Worm (Caenorhabditis elegans) whole organism, L4 larva: ENCODE data around the gene C13A2.12.

Source experiments
- Y5F2A.4 ChIP-seq: fragments of 200-800 bp; sonication (Bioruptor generic); optimal IDR thresholded peaks from 2 replicates; lab custom pipeline; 2018; ENCODE audit warnings: mild to moderate bottlenecking, missing genetic modification characterization, missing compliant biosample characterization
- Y75B8A.6 ChIP-seq: fragments of 200-800 bp; sonication (Bioruptor generic); IDR thresholded peaks from 2 replicates; pipeline ENCODE4 v1.3.6; 2022; ENCODE audit warnings: missing genetic modification reagents, missing genetic modification characterization, missing compliant biosample characterization
- ZK546.5 ChIP-seq, 2 experiments: sonication (generic microtip); optimal IDR thresholded peaks; 2 replicates each; lab custom pipeline; 2017; ENCODE audit warnings: missing biosample characterization in 2 of 2, missing genetic modification characterization in 2 of 2
- aha-1 ChIP-seq: fragments of 150-350 bp; peaks from one replicate; lab custom pipeline; 2014; ENCODE audit warnings: missing biosample characterization, missing genetic modification characterization
- ama-1 ChIP-seq: fragments of 150-350 bp; optimal IDR thresholded peaks from 2 replicates; lab custom pipeline; 2014; ENCODE audit warnings: inconsistent platforms, mixed read lengths
- arid-1 ChIP-seq: fragments of 200-800 bp; sonication (Bioruptor generic); conservative IDR thresholded peaks from 2 replicates; pipeline ENCODE4 v1.3.6; 2022; ENCODE audit warnings: missing genetic modification reagents, missing genetic modification characterization, missing compliant biosample characterization
- ceh-32 ChIP-seq: sonication (generic microtip); optimal IDR thresholded peaks from 2 replicates; lab custom pipeline; 2016; ENCODE audit warnings: mild to moderate bottlenecking, missing genetic modification characterization, missing compliant biosample characterization; ENCODE audit not compliant: poor library complexity
- ceh-62 ChIP-seq: sonication (generic microtip); optimal IDR thresholded peaks from 2 replicates; lab custom pipeline; 2017; ENCODE audit warnings: missing biosample characterization, missing genetic modification characterization
- ceh-82 ChIP-seq: sonication (generic microtip); optimal IDR thresholded peaks from 2 replicates; lab custom pipeline; 2017; ENCODE audit warnings: missing biosample characterization, missing genetic modification characterization
- ctbp-1 ChIP-seq: fragments of 200-800 bp; sonication (Bioruptor generic); IDR thresholded peaks from 2 replicates; pipeline ENCODE4 v1.3.6; 2022; ENCODE audit warnings: missing genetic modification reagents, missing genetic modification characterization, missing compliant biosample characterization
- daf-12 ChIP-seq: fragments of 150-350 bp; optimal IDR thresholded peaks from 2 replicates; lab custom pipeline; 2014; ENCODE audit warnings: missing biosample characterization, missing genetic modification reagents, missing genetic modification characterization
- daf-16 ChIP-seq, 3 experiments: sonication (generic microtip); optimal IDR thresholded peaks; 2 replicates each; lab custom pipeline; 2016 to 2017; ENCODE audit warnings: missing genetic modification characterization in 3 of 3, missing genetic modification reagents in 3 of 3, mild to moderate bottlenecking in 2 of 3, missing compliant biosample characterization in 2 of 3, missing biosample characterization in 1 of 3, moderate library complexity in 1 of 3
- dmd-9 ChIP-seq: fragments of 200-800 bp; sonication (Bioruptor generic); IDR thresholded peaks from 2 replicates; pipeline ENCODE4 v1.3.6; 2022; ENCODE audit warnings: missing genetic modification reagents, missing genetic modification characterization, missing compliant biosample characterization
- dpl-1 ChIP-seq: fragments of 150-350 bp; optimal IDR thresholded peaks from 2 replicates; lab custom pipeline; 2014; ENCODE audit warnings: missing biosample characterization, missing genetic modification reagents, missing genetic modification characterization
- duxl-1 ChIP-seq: sonication (generic microtip); optimal IDR thresholded peaks from 2 replicates; lab custom pipeline; 2016; ENCODE audit warnings: mild to moderate bottlenecking, missing genetic modification characterization, moderate library complexity, missing compliant biosample characterization; ENCODE audit not compliant: poor library complexity
- dve-1 ChIP-seq: sonication (generic microtip); optimal IDR thresholded peaks from 2 replicates; lab custom pipeline; 2017; ENCODE audit warnings: antibody characterized with exemption, mild to moderate bottlenecking, missing genetic modification characterization, missing compliant biosample characterization; ENCODE audit not compliant: insufficient read depth
- egl-43 ChIP-seq: fragments of 200-800 bp; sonication (Bioruptor generic); IDR thresholded peaks from 2 replicates; pipeline ENCODE4 v1.3.6; 2022; ENCODE audit warnings: missing genetic modification reagents, missing genetic modification characterization, missing compliant biosample characterization
- fkh-10 ChIP-seq: fragments of 150-350 bp; optimal IDR thresholded peaks from 2 replicates; lab custom pipeline; 2014; ENCODE audit warnings: missing biosample characterization, missing genetic modification reagents, missing genetic modification characterization
- hif-1 ChIP-seq, 2 experiments: sonication (generic microtip); optimal IDR thresholded peaks; 2 replicates each; lab custom pipeline; 2016 to 2017; ENCODE audit warnings: missing compliant biosample characterization in 2 of 2, missing genetic modification characterization in 2 of 2, missing genetic modification reagents in 2 of 2, missing genotype in 2 of 2, mild to moderate bottlenecking in 1 of 2
- hlh-11 ChIP-seq: fragments of 200-800 bp; sonication (Bioruptor generic); optimal IDR thresholded peaks from 2 replicates; lab custom pipeline; 2018; ENCODE audit warnings: mild to moderate bottlenecking, missing genetic modification characterization, missing compliant biosample characterization
- hlh-30 ChIP-seq: sonication (generic microtip); optimal IDR thresholded peaks from 2 replicates; lab custom pipeline; 2017; ENCODE audit warnings: antibody characterized with exemption, mild to moderate bottlenecking, missing genetic modification characterization, missing compliant biosample characterization; ENCODE audit not compliant: insufficient read depth
- hmg-1.1 ChIP-seq: fragments of 200-800 bp; sonication (Bioruptor generic); IDR thresholded peaks from 2 replicates; pipeline ENCODE4 v1.3.6; 2022; ENCODE audit warnings: missing genetic modification reagents, missing genetic modification characterization, missing compliant biosample characterization
- lin-15B ChIP-seq: fragments of 150-350 bp; sonication (generic microtip); optimal IDR thresholded peaks from 3 replicates; lab custom pipeline; 2014; ENCODE audit warnings: missing biosample characterization, missing genetic modification characterization
- lin-38 ChIP-seq: fragments of 200-800 bp; sonication (Bioruptor generic); IDR thresholded peaks from 2 replicates; pipeline ENCODE4 v1.3.6; 2022; ENCODE audit warnings: missing genetic modification reagents, missing genetic modification characterization, missing compliant biosample characterization
- lin-39 ChIP-seq: fragments of 150-350 bp; optimal IDR thresholded peaks from 2 replicates; lab custom pipeline; 2014; ENCODE audit warnings: missing biosample characterization, missing genetic modification reagents, missing genetic modification characterization
- lsy-2 ChIP-seq, 2 experiments: fragments of 150-350 bp in 1 of 2; sonication (generic microtip) in 1 of 2; optimal IDR thresholded peaks; 2 replicates each; lab custom pipeline; 2014 to 2017; ENCODE audit warnings: missing biosample characterization in 2 of 2, missing genetic modification characterization in 2 of 2
- mep-1 ChIP-seq: fragments of 150-350 bp; sonication (generic microtip); optimal IDR thresholded peaks from 3 replicates; lab custom pipeline; 2014; ENCODE audit warnings: missing biosample characterization, missing genetic modification characterization
- mes-2 ChIP-seq: sonication (generic microtip); optimal IDR thresholded peaks from 2 replicates; lab custom pipeline; 2016; ENCODE audit warnings: missing genotype, mild to moderate bottlenecking, missing genetic modification characterization, missing compliant biosample characterization; ENCODE audit not compliant: poor library complexity, severe bottlenecking
- mxl-2 ChIP-seq: fragments of 200-800 bp; sonication (Bioruptor generic); conservative IDR thresholded peaks from 2 replicates; pipeline ENCODE4 v1.3.6; 2022; ENCODE audit warnings: missing genetic modification reagents, missing genetic modification characterization, missing compliant biosample characterization
- mxl-3 ChIP-seq: fragments of 200-800 bp; sonication (Bioruptor generic); optimal IDR thresholded peaks from 2 replicates; lab custom pipeline; 2018; ENCODE audit warnings: mild to moderate bottlenecking, missing genetic modification characterization, missing compliant biosample characterization
- nhr-10 ChIP-seq: fragments of 150-350 bp; optimal IDR thresholded peaks from 2 replicates; lab custom pipeline; 2014; ENCODE audit warnings: missing biosample characterization, missing genetic modification characterization
- nhr-11 ChIP-seq: fragments of 150-350 bp; optimal IDR thresholded peaks from 2 replicates; lab custom pipeline; 2014; ENCODE audit warnings: missing biosample characterization, missing genetic modification characterization
- nhr-28 ChIP-seq: fragments of 150-350 bp; optimal IDR thresholded peaks from 2 replicates; lab custom pipeline; 2014; ENCODE audit warnings: missing biosample characterization, missing genetic modification characterization
- nhr-41 ChIP-seq: fragments of 200-800 bp; sonication (Bioruptor generic); IDR thresholded peaks from 2 replicates; pipeline ENCODE4 v1.3.6; 2022; ENCODE audit warnings: missing genetic modification reagents, missing genetic modification characterization, missing compliant biosample characterization
- nhr-48 ChIP-seq: sonication (generic microtip); optimal IDR thresholded peaks from 2 replicates; lab custom pipeline; 2016; ENCODE audit warnings: mild to moderate bottlenecking, missing genetic modification characterization, missing compliant biosample characterization
- nhr-77 ChIP-seq: fragments of 150-350 bp; optimal IDR thresholded peaks from 2 replicates; lab custom pipeline; 2014; ENCODE audit warnings: missing biosample characterization, missing genetic modification characterization
- pha-4 ChIP-seq, 2 experiments: fragments of 150-350 bp in 1 of 2; fragments of 200-800 bp in 1 of 2; sonication (Bioruptor generic) in 1 of 2; IDR thresholded peaks in 1 of 2; optimal IDR thresholded peaks in 1 of 2; 2 replicates each; pipeline versions ENCODE4 v1.3.6 to Lab custom; 2014 to 2022; ENCODE audit warnings: missing genetic modification characterization in 2 of 2, missing genetic modification reagents in 2 of 2, missing biosample characterization in 1 of 2, missing compliant biosample characterization in 1 of 2
- pqm-1 ChIP-seq: sonication (generic microtip); optimal IDR thresholded peaks from 2 replicates; lab custom pipeline; 2017; ENCODE audit warnings: missing biosample characterization, missing genetic modification characterization
- rbr-2 ChIP-seq: sonication (generic microtip); optimal IDR thresholded peaks from 2 replicates; lab custom pipeline; 2016; ENCODE audit warnings: missing genotype, missing genetic modification characterization, missing compliant biosample characterization
- saeg-2 ChIP-seq: fragments of 200-800 bp; sonication (Bioruptor generic); IDR thresholded peaks from 2 replicates; pipeline ENCODE4 v1.3.6; 2022; ENCODE audit warnings: missing genetic modification reagents, missing genetic modification characterization, missing compliant biosample characterization
- sdz-12 ChIP-seq: fragments of 200-800 bp; sonication (Bioruptor generic); optimal IDR thresholded peaks from 2 replicates; lab custom pipeline; 2018; ENCODE audit warnings: mild to moderate bottlenecking, missing genetic modification characterization, missing compliant biosample characterization
- set-16 ChIP-seq: fragments of 200-800 bp; sonication (Bioruptor generic); IDR thresholded peaks from 2 replicates; pipeline ENCODE4 v1.3.6; 2022; ENCODE audit warnings: missing genetic modification reagents, missing genetic modification characterization, missing compliant biosample characterization
- skn-1 ChIP-seq: fragments of 150-350 bp; optimal IDR thresholded peaks from 2 replicates; lab custom pipeline; 2014; ENCODE audit warnings: missing biosample characterization, missing genetic modification characterization
- spr-1 ChIP-seq: sonication (generic microtip); optimal IDR thresholded peaks from 2 replicates; lab custom pipeline; 2016; ENCODE audit warnings: mild to moderate bottlenecking, missing genetic modification characterization, missing compliant biosample characterization
- unc-130 ChIP-seq: sonication (generic microtip); optimal IDR thresholded peaks from 2 replicates; lab custom pipeline; 2016; ENCODE audit warnings: missing genetic modification reagents, missing genetic modification characterization, missing compliant biosample characterization
- zfp-3 ChIP-seq: fragments of 200-800 bp; sonication (Bioruptor generic); conservative IDR thresholded peaks from 2 replicates; pipeline ENCODE4 v1.3.6; 2022; ENCODE audit warnings: missing genetic modification reagents, missing genetic modification characterization, missing compliant biosample characterization
- ztf-11 ChIP-seq: fragments of 150-350 bp; optimal IDR thresholded peaks from 2 replicates; lab custom pipeline; 2014; ENCODE audit warnings: missing biosample characterization, missing genetic modification characterization

Gene C13A2.12

DNA sequence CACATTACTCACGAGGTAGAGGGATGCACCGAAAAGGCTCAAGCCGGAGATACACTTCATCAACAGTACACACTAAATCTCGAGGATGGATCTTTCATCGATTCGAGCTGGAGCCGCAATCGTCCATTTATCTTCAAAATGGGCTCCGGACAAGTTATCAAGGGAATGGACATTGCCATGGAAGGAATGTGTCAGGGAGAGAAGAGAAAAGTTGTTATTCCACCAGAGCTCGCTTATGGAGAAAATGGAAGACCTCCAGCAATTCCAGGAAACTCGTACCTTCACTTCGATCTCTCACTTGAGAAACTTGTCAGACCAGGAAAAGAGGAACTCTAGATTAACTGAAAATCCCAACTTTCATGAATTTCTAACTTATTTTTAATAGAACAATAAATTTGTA is 33.2 kb upstream of the C13A2.12 start:
- TF ChIP-seq Y75B8A.6 (GFP tag; lab: Robert Waterston, UW) (no peak), aha-1 (peak; percentile 86), saeg-2 (GFP tag; lab: Robert Waterston, UW) (no peak), sdz-12 (GFP tag; lab: Kevin White, UChicago) (no peak), skn-1 (no peak), mep-1 (tag; lab: Kevin White, UChicago) (no peak), ama-1 (lab: Kevin White, UChicago) (peak; percentile 56), mes-2 (tag; lab: Kevin White, UChicago) (no peak), ceh-82 (no peak)

DNA sequence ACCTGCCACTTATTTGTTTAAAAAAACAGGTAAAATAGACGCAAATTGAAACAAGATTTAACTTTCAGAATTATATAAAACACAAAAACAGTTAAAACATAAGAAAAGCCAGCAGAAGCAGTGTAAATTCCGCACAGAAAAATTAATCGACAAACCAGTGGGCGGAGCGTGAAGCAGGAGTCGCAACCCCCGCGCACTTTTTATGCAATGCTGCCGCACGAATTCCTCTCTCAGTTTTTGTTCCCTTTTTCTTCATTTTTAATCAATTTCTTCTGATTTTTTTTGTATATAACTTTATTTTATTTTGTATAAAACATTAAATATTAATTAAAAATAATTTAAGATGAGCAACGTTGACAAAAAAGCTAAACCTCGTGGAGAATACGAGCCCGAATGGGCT is 28.2 kb upstream of the C13A2.12 start, which contains the start of the genes gei-6 and krr-1:
Gene gei-6, minus strand, starts transcription at position 2 of the 400 bp plus-strand sequence.
Gene krr-1, plus strand, starts transcription at position 344 of the 400 bp plus-strand sequence.
- TF ChIP-seq mxl-3 (GFP tag; lab: Kevin White, UChicago) (no peak), ctbp-1 (GFP tag; lab: Robert Waterston, UW) (no peak), arid-1 (GFP tag; lab: Robert Waterston, UW) (0 out of 2 replicates have a peak, but pooled peaks have one; percentile 45), zfp-3 (GFP tag; lab: Robert Waterston, UW) (no peak), rbr-2 (tag; lab: Kevin White, UChicago) (peak; percentile 25), hmg-1.1 (GFP tag; lab: Robert Waterston, UW) (0 out of 2 replicates have a peak, but pooled peaks have one; percentile 20), egl-43 (0 out of 2 replicates have a peak, but pooled peaks have one; percentile 33), set-16 (GFP tag; lab: Robert Waterston, UW) (no peak), daf-12 (tag; lab: Kevin White, UChicago) (no peak), ceh-62 (tag; lab: Kevin White, UChicago) (no peak), ZK546.5 (tag; optimal IDR thresholded peaks at IDR 0.05; lab: Kevin White, UChicago) (no peak), ceh-32 (tag; lab: Kevin White, UChicago) (no peak), Y5F2A.4 (GFP tag; lab: Kevin White, UChicago) (no peak), aha-1 (peak; percentile 30), nhr-11 (tag; lab: Kevin White, UChicago) (no peak), mxl-2 (GFP tag; lab: Robert Waterston, UW) (no peak), spr-1 (tag; lab: Kevin White, UChicago) (no peak), ceh-82 (no peak), nhr-41 (GFP tag; lab: Robert Waterston, UW) (no peak), unc-130 (GFP tag; lab: Kevin White, UChicago) (peak; percentile 6), lsy-2 (tag; optimal IDR thresholded peaks at IDR 0.05; lab: Kevin White, UChicago) (peak in 1 of 2 experiments; percentile 57), lin-39 (tag; lab: Kevin White, UChicago) (no peak), fkh-10 (no peak), pqm-1 (tag; lab: Kevin White, UChicago) (peak; percentile 13), mep-1 (tag; lab: Kevin White, UChicago) (peak; percentile 62), dmd-9 (no peak), mes-2 (tag; lab: Kevin White, UChicago) (peak; percentile 85), hlh-11 (peak; percentile 3), nhr-10 (no peak), pha-4 (GFP tag; IDR thresholded peaks at IDR 0.05; lab: Robert Waterston, UW) (peak; percentile 58; the same call in 1 of the 2 replicates), pha-4 (tag; optimal IDR thresholded peaks at IDR 0.05; lab: Kevin White, UChicago) (no peak), ztf-11 (tag; lab: Kevin White, UChicago) (no peak), nhr-77 (peak; percentile 15), dve-1 (tag; lab: Kevin White, UChicago) (peak; percentile 46), duxl-1 (tag; lab: Kevin White, UChicago) (peak; percentile 28), lin-15B (tag; lab: Kevin White, UChicago) (peak; percentile 35), nhr-28 (tag; lab: Kevin White, UChicago) (no peak), dpl-1 (peak; percentile 65), lin-38 (GFP tag; lab: Robert Waterston, UW) (peak; percentile 71), daf-16 (GFP tag; optimal IDR thresholded peaks at IDR 0.05; lab: Kevin White, UChicago) (no peak), daf-16 (tag; optimal IDR thresholded peaks at IDR 0.05; lab: Kevin White, UChicago) (peak; percentile 24), hif-1 (tag; optimal IDR thresholded peaks at IDR 0.05; lab: Kevin White, UChicago) (no peak), hlh-30 (peak; percentile 11), nhr-48 (tag; lab: Kevin White, UChicago) (no peak), skn-1 (no peak), Y75B8A.6 (GFP tag; lab: Robert Waterston, UW) (no peak)
- TF ChIP-seq, all 104 proteins: peak for 20
